Fruit fly (Drosophila melanogaster): Measurements from ENCODE around the gene CG5282.

The CG5282 gene

dm6 chr3L:20410345-20410744 lies 15.5 kb downstream of the CG5282 start, which contains the start of gene CG13248:
Gene CG13248 (minus strand): TSS chr3L:20410566.
- no peak for TF ChIP-seq D1 (tag; optimal IDR thresholded peaks at IDR 0.05)

- TF ChIP-seq Ets98B (GFP tag; IDR thresholded peaks at IDR 0.05) (no peak), CG4496 (GFP tag; IDR thresholded peaks at IDR 0.05) (0 out of 3 replicates have a peak, but pooled peaks have one; percentile 15)
Observed at dm6 chr3L:20405971-20406948, 19.6 kb downstream of the CG5282 start.

dm6 chr3L:20405337-20405887 lies 20.5 kb downstream of the CG5282 start:
- TF ChIP-seq rn (GFP tag; IDR thresholded peaks at IDR 0.05) (no peak), D1 (tag; optimal IDR thresholded peaks at IDR 0.05) (no peak), CG17806 (tag; optimal IDR thresholded peaks at IDR 0.05) (no peak), CG14655 (GFP tag; optimal IDR thresholded peaks at IDR 0.05) (no peak), CG4496 (GFP tag; IDR thresholded peaks at IDR 0.05) (no peak), EcR (GFP tag; optimal IDR thresholded peaks at IDR 0.05) (no peak), Ets98B (GFP tag; IDR thresholded peaks at IDR 0.05) (no peak), CG12605 (GFP tag; IDR thresholded peaks at IDR 0.05) (no peak), CG15710 (tag; optimal IDR thresholded peaks at IDR 0.05) (no peak), CG34367 (tag; optimal IDR thresholded peaks at IDR 0.05) (no peak), CG32121 (GFP tag; IDR thresholded peaks at IDR 0.05) (no peak), Pif1B (GFP tag; optimal IDR thresholded peaks at IDR 0.05) (no peak), CG8159 (tag; optimal IDR thresholded peaks at IDR 0.05) (no peak), Pif1A (GFP tag; optimal IDR thresholded peaks at IDR 0.05) (no peak), CG13204 (GFP tag; optimal IDR thresholded peaks at IDR 0.05) (no peak)

dm6 chr3L:20404515-20404914 lies 21.4 kb downstream of the CG5282 start:
- TF ChIP-seq CG12605 (GFP tag; IDR thresholded peaks at IDR 0.05) (no peak), CG34367 (tag; optimal IDR thresholded peaks at IDR 0.05) (no peak), CG15710 (tag; optimal IDR thresholded peaks at IDR 0.05) (no peak), CG14655 (GFP tag; optimal IDR thresholded peaks at IDR 0.05) (no peak), CG8301 (tag; optimal IDR thresholded peaks at IDR 0.05) (no peak), CG10348 (GFP tag; IDR thresholded peaks at IDR 0.05) (no peak), CG32121 (GFP tag; IDR thresholded peaks at IDR 0.05) (no peak), fd96Ca (GFP tag; IDR thresholded peaks at IDR 0.05) (no peak), CG13204 (GFP tag; optimal IDR thresholded peaks at IDR 0.05) (no peak), Pif1B (GFP tag; optimal IDR thresholded peaks at IDR 0.05) (no peak), CG4496 (GFP tag; IDR thresholded peaks at IDR 0.05) (no peak), EcR (GFP tag; optimal IDR thresholded peaks at IDR 0.05) (no peak), CG9948 (tag; optimal IDR thresholded peaks at IDR 0.05) (no peak), D1 (tag; optimal IDR thresholded peaks at IDR 0.05) (no peak), Pif1A (GFP tag; optimal IDR thresholded peaks at IDR 0.05) (no peak), CG17806 (tag; optimal IDR thresholded peaks at IDR 0.05) (no peak), CG8159 (tag; optimal IDR thresholded peaks at IDR 0.05) (no peak), Ets98B (GFP tag; IDR thresholded peaks at IDR 0.05) (no peak)

- peak; percentile 31 for TF ChIP-seq D1 (tag; optimal IDR thresholded peaks at IDR 0.05)
- no peak for TF ChIP-seq Ets98B (GFP tag; IDR thresholded peaks at IDR 0.05)
- TF ChIP-seq CG15710 (tag; optimal IDR thresholded peaks at IDR 0.05): peak; percentile 69
- TF ChIP-seq CG17806 (tag; optimal IDR thresholded peaks at IDR 0.05): peak; percentile 52
- peak; percentile 26 for TF ChIP-seq gl (tag; optimal IDR thresholded peaks at IDR 0.05)
- TF ChIP-seq Pif1A (GFP tag; optimal IDR thresholded peaks at IDR 0.05): peak; percentile 64
- TF ChIP-seq CG8301 (tag; optimal IDR thresholded peaks at IDR 0.05): peak; percentile 58
- peak; percentile 40 for TF ChIP-seq Pif1B (GFP tag; optimal IDR thresholded peaks at IDR 0.05)
- peak; percentile 32; the same call in 2 of the 3 replicates for TF ChIP-seq CG4496 (GFP tag; IDR thresholded peaks at IDR 0.05)
- peak; percentile 75 for TF ChIP-seq Snoo (tag; optimal IDR thresholded peaks at IDR 0.05)
- TF ChIP-seq EcR (GFP tag; optimal IDR thresholded peaks at IDR 0.05): peak; percentile 64
- TF ChIP-seq CG12605 (GFP tag; IDR thresholded peaks at IDR 0.05): no peak
- no peak for TF ChIP-seq rn (GFP tag; IDR thresholded peaks at IDR 0.05)
- peak; percentile 67 for TF ChIP-seq CG9948 (tag; optimal IDR thresholded peaks at IDR 0.05)
- TF ChIP-seq CG32121 (GFP tag; IDR thresholded peaks at IDR 0.05): no peak
- TF ChIP-seq CG13204 (GFP tag; optimal IDR thresholded peaks at IDR 0.05): peak; percentile 20
- TF ChIP-seq CG8159 (tag; optimal IDR thresholded peaks at IDR 0.05): peak; percentile 77
- TF ChIP-seq fd96Ca (GFP tag; IDR thresholded peaks at IDR 0.05): no peak
- peak; percentile 57 for TF ChIP-seq CG34367 (tag; optimal IDR thresholded peaks at IDR 0.05)
- TF ChIP-seq CG14655 (GFP tag; optimal IDR thresholded peaks at IDR 0.05): peak; percentile 68
- TF ChIP-seq CG10348 (GFP tag; IDR thresholded peaks at IDR 0.05): no peak
Observed at dm6 chr3L:20403493-20404379, 22.1 kb downstream of the CG5282 start.
